Fruit fly (Drosophila melanogaster): ENCODE data around the gene CG43057.

Gene CG43057

DNA sequence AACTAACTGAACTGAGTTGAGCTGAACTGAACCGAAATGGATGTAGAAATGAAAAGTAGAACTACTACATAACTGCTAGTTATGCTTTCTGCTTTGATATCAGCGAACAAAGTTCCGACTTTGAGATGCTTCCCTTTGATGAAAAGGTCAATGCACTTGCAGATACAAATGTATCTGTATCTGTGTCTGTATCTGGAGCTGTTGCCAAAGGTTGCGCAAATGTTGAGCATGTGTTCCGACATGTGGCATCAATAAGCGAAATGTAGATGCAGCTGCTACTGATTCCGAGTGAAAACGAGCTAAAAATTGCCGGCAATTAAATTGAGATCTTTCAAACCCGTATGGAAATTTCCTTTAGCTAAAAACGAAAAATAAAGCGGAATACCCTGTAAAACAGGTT is 42.8 kb upstream of the CG43057 start:
- TF ChIP-seq CG15601 (tag; optimal IDR thresholded peaks at IDR 0.05) (no peak), twi (tag; optimal IDR thresholded peaks at IDR 0.05) (peak; percentile 94)

DNA sequence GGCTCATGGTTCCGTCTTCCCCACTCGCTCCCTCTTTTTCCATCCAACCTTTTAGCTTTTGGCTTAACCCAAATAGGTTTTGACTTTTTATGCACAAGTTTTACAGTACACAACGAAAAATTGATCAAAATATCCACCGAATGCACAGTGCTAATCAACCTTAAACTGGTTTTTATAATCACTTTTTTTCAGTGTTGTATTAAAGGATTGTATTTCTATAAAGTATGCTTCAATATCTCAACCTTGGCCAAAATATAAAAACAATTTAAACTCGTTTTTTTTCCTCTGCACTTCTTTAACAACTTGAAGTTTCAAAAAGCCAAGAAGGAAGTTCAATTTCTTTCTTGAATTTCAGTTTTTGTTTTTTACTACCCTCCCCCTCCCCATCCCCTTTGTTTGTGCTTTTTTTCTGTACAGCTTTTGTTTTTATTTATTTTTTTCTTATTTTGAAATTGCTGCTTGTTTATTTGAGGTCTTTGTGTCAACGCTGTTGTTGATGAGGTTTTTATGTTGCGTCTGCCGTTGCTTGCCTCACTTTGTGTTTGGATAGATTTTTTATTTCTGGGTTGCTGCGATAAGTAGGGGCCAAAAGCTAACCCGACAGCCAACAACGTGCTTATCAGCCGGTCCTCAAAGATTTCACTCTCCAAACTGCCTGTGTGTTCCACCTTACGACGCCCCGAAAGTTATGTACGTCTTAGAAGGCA is 41.3 kb upstream of the CG43057 start:
- TF ChIP-seq CG18262 (tag; optimal IDR thresholded peaks at IDR 0.05) (peak; percentile 43), Bdp1 (GFP tag; optimal IDR thresholded peaks at IDR 0.05) (no peak), Blimp-1 (GFP tag; optimal IDR thresholded peaks at IDR 0.05) (peak; percentile 32), prd (optimal IDR thresholded peaks at IDR 0.05) (no peak), prd (GFP tag; IDR thresholded peaks at IDR 0.05) (peak; percentile 38; the same call in 1 of the 3 replicates), fd64A (GFP tag; optimal IDR thresholded peaks at IDR 0.05) (peak; percentile 52), CG7839 (tag; optimal IDR thresholded peaks at IDR 0.05) (peak; percentile 41), CG7987 (GFP tag; optimal IDR thresholded peaks at IDR 0.05) (no peak), sens (GFP tag) (peak; percentile 88), pum (GFP tag; optimal IDR thresholded peaks at IDR 0.05) (no peak), CG31441 (GFP tag; IDR thresholded peaks at IDR 0.05) (peak; percentile 49), ewg (GFP tag; optimal IDR thresholded peaks at IDR 0.05) (peak; percentile 11), Hr51 (GFP tag; optimal IDR thresholded peaks at IDR 0.05) (peak in 1 of 2 experiments; percentile 13), dpn (GFP tag; optimal IDR thresholded peaks at IDR 0.05) (peak in 1 of 2 experiments; percentile 3), Hr39 (optimal IDR thresholded peaks at IDR 0.05) (no peak), CG7556 (GFP tag; optimal IDR thresholded peaks at IDR 0.05) (peak; percentile 22), CG4424 (GFP tag; optimal IDR thresholded peaks at IDR 0.05) (peak; percentile 21), Ravus (GFP tag; IDR thresholded peaks at IDR 0.05) (no peak), phol (tag; optimal IDR thresholded peaks at IDR 0.05) (peak; percentile 47), CG17568 (GFP tag; optimal IDR thresholded peaks at IDR 0.05) (peak; percentile 15), yki (optimal IDR thresholded peaks at IDR 0.05) (no peak), CG5180 (GFP tag; optimal IDR thresholded peaks at IDR 0.05) (peak; percentile 33), CG11504 (tag; optimal IDR thresholded peaks at IDR 0.05) (peak; percentile 60), Hr78 (GFP tag; optimal IDR thresholded peaks at IDR 0.05) (peak in 1 of 2 experiments; percentile 37), Sox102F (GFP tag; optimal IDR thresholded peaks at IDR 0.05) (peak; percentile 74), CG3407 (GFP tag; optimal IDR thresholded peaks at IDR 0.05) (peak; percentile 17), Ssrp (tag; optimal IDR thresholded peaks at IDR 0.05) (peak; percentile 29), Fer1 (GFP tag; optimal IDR thresholded peaks at IDR 0.05) (peak; percentile 23), PHDP (tag; optimal IDR thresholded peaks at IDR 0.05) (peak; percentile 12), odd (GFP tag; optimal IDR thresholded peaks at IDR 0.05) (peak; percentile 4), CG30403 (GFP tag; optimal IDR thresholded peaks at IDR 0.05) (peak; percentile 12), CG15479 (GFP tag; optimal IDR thresholded peaks at IDR 0.05) (no peak), CG16815 (GFP tag; optimal IDR thresholded peaks at IDR 0.05) (no peak), CG17359 (tag; optimal IDR thresholded peaks at IDR 0.05) (peak; percentile 44), CG13424 (tag; optimal IDR thresholded peaks at IDR 0.05) (no peak), tx (GFP tag; optimal IDR thresholded peaks at IDR 0.05) (no peak), unpg (GFP tag; optimal IDR thresholded peaks at IDR 0.05) (peak; percentile 38), Oli (tag; optimal IDR thresholded peaks at IDR 0.05) (peak; percentile 40), az2 (GFP tag; optimal IDR thresholded peaks at IDR 0.05) (peak; percentile 6), dmrt99B (tag; optimal IDR thresholded peaks at IDR 0.05) (peak; percentile 43), Vsx1 (GFP tag; optimal IDR thresholded peaks at IDR 0.05) (peak; percentile 9), bsh (GFP tag; optimal IDR thresholded peaks at IDR 0.05) (peak in 1 of 2 experiments; percentile 61), lab (GFP tag; optimal IDR thresholded peaks at IDR 0.05) (peak; percentile 27), CG11723 (GFP tag; optimal IDR thresholded peaks at IDR 0.05) (no peak)

Measured in whole organism, embryonic.